Worm (Caenorhabditis elegans) whole organism, late embryonic: ENCODE results near the gene ndub-11.

Experiments used
- C08G9.2 ChIP-seq: sonication (generic microtip); optimal IDR thresholded peaks from 2 replicates; lab custom pipeline; 2016; ENCODE audit warnings: mild to moderate bottlenecking, missing genetic modification characterization, moderate library complexity, missing compliant biosample characterization
- C38D4.7 ChIP-seq: fragments of 200-800 bp; sonication (Bioruptor generic); optimal IDR thresholded peaks from 2 replicates; lab custom pipeline; 2018; ENCODE audit warnings: mild to moderate bottlenecking, missing genetic modification characterization, moderate library complexity, missing compliant biosample characterization
- F13H6.1 ChIP-seq: sonication (generic microtip); optimal IDR thresholded peaks from 2 replicates; lab custom pipeline; 2016; ENCODE audit warnings: missing genetic modification characterization, missing compliant biosample characterization
- K09A11.1 ChIP-seq: sonication (generic microtip); optimal IDR thresholded peaks from 2 replicates; lab custom pipeline; 2017; ENCODE audit warnings: antibody characterized with exemption, mild to moderate bottlenecking, missing genetic modification characterization, missing compliant biosample characterization; ENCODE audit not compliant: insufficient read depth
- ama-1 ChIP-seq: fragments of 150-350 bp; optimal IDR thresholded peaks from 2 replicates; lab custom pipeline; 2014
- ceh-14 ChIP-seq: sonication (generic microtip); optimal IDR thresholded peaks from 2 replicates; lab custom pipeline; 2016; ENCODE audit warnings: missing genotype, missing genetic modification characterization, missing compliant biosample characterization
- ceh-19 ChIP-seq: fragments of 200-800 bp; sonication (Bioruptor generic); optimal IDR thresholded peaks from 2 replicates; lab custom pipeline; 2018; ENCODE audit warnings: mild to moderate bottlenecking, missing genetic modification characterization, missing compliant biosample characterization
- ceh-31 ChIP-seq: sonication (generic microtip); optimal IDR thresholded peaks from 2 replicates; lab custom pipeline; 2016; ENCODE audit warnings: missing genetic modification characterization, missing compliant biosample characterization
- ceh-9 ChIP-seq: sonication (generic microtip); optimal IDR thresholded peaks from 2 replicates; lab custom pipeline; 2016; ENCODE audit warnings: mild to moderate bottlenecking, missing genetic modification characterization, inconsistent platforms, missing compliant biosample characterization
- dve-1 ChIP-seq: sonication (generic microtip); optimal IDR thresholded peaks from 2 replicates; lab custom pipeline; 2017; ENCODE audit warnings: antibody characterized with exemption, mild to moderate bottlenecking, missing genetic modification characterization, missing compliant biosample characterization
- elt-2 ChIP-seq: sonication (generic microtip); optimal IDR thresholded peaks from 2 replicates; lab custom pipeline; 2016; ENCODE audit warnings: missing genetic modification reagents, missing genetic modification characterization, missing compliant biosample characterization
- elt-4 ChIP-seq: sonication (generic microtip); optimal IDR thresholded peaks from 2 replicates; lab custom pipeline; 2016; ENCODE audit warnings: missing genetic modification characterization, missing compliant biosample characterization
- eyg-1 ChIP-seq: sonication (generic microtip); optimal IDR thresholded peaks from 2 replicates; lab custom pipeline; 2016; ENCODE audit warnings: missing genotype, missing genetic modification characterization, missing compliant biosample characterization
- fkh-10 ChIP-seq: fragments of 150-350 bp; optimal IDR thresholded peaks from 2 replicates; lab custom pipeline; 2014; ENCODE audit warnings: missing biosample characterization, missing genetic modification reagents, missing genetic modification characterization
- hlh-13 ChIP-seq: fragments of 200-800 bp; sonication (Bioruptor generic); optimal IDR thresholded peaks from 2 replicates; lab custom pipeline; 2018; ENCODE audit warnings: mild to moderate bottlenecking, missing genetic modification characterization, missing compliant biosample characterization
- hlh-15 ChIP-seq: sonication (generic microtip); optimal IDR thresholded peaks from 2 replicates; lab custom pipeline; 2016; ENCODE audit warnings: missing genetic modification characterization, missing compliant biosample characterization
- hlh-30 ChIP-seq: sonication (generic microtip); optimal IDR thresholded peaks from 2 replicates; lab custom pipeline; 2017; ENCODE audit warnings: antibody characterized with exemption, missing genetic modification characterization, missing compliant biosample characterization; ENCODE audit not compliant: insufficient read depth
- hlh-8 ChIP-seq: sonication (generic microtip); optimal IDR thresholded peaks from 2 replicates; lab custom pipeline; 2016; ENCODE audit warnings: missing genotype, missing genetic modification characterization, missing compliant biosample characterization
- lim-6 ChIP-seq: sonication (generic microtip); optimal IDR thresholded peaks from 2 replicates; lab custom pipeline; 2016; ENCODE audit warnings: missing genetic modification characterization, missing compliant biosample characterization
- lin-11 ChIP-seq: fragments of 200-800 bp; sonication (Bioruptor generic); optimal IDR thresholded peaks from 2 replicates; lab custom pipeline; 2018; ENCODE audit warnings: mild to moderate bottlenecking, missing genetic modification characterization, missing compliant biosample characterization
- madf-2 ChIP-seq: sonication (generic microtip); optimal IDR thresholded peaks from 2 replicates; lab custom pipeline; 2017; ENCODE audit warnings: missing genetic modification characterization, missing compliant biosample characterization
- mec-3 ChIP-seq: sonication (generic microtip); optimal IDR thresholded peaks from 2 replicates; lab custom pipeline; 2016; ENCODE audit warnings: borderline replicate concordance, missing genetic modification characterization, missing compliant biosample characterization
- nfya-1 ChIP-seq: sonication (generic microtip); optimal IDR thresholded peaks from 2 replicates; lab custom pipeline; 2017; ENCODE audit warnings: missing genetic modification characterization, mild to moderate bottlenecking, missing compliant biosample characterization, antibody characterized with exemption, moderate library complexity
- nhr-11 ChIP-seq: fragments of 150-350 bp; optimal IDR thresholded peaks from 2 replicates; lab custom pipeline; 2014; ENCODE audit warnings: missing biosample characterization, missing genetic modification characterization
- nhr-232 ChIP-seq: sonication (generic microtip); optimal IDR thresholded peaks from 2 replicates; lab custom pipeline; 2016; ENCODE audit warnings: missing genetic modification characterization, missing compliant biosample characterization
- pag-3 ChIP-seq: sonication (generic microtip); optimal IDR thresholded peaks from 2 replicates; lab custom pipeline; 2016; ENCODE audit warnings: missing compliant biosample characterization, missing genetic modification characterization, borderline replicate concordance
- pax-1 ChIP-seq: fragments of 150-350 bp; optimal IDR thresholded peaks from 2 replicates; lab custom pipeline; 2014; ENCODE audit warnings: missing biosample characterization, missing genetic modification characterization
- pha-2 ChIP-seq: sonication (generic microtip); optimal IDR thresholded peaks from 2 replicates; lab custom pipeline; 2017; ENCODE audit warnings: mild to moderate bottlenecking, missing genetic modification characterization, missing compliant biosample characterization
- pqm-1 ChIP-seq: sonication (generic microtip); optimal IDR thresholded peaks from 2 replicates; lab custom pipeline; 2016; ENCODE audit warnings: missing genetic modification characterization, missing compliant biosample characterization
- ref-2 ChIP-seq: sonication (generic microtip); optimal IDR thresholded peaks from 2 replicates; lab custom pipeline; 2016; ENCODE audit warnings: missing genetic modification characterization, missing compliant biosample characterization
- rnt-1 ChIP-seq: sonication (generic microtip); optimal IDR thresholded peaks from 2 replicates; lab custom pipeline; 2016; ENCODE audit warnings: missing genetic modification characterization, missing compliant biosample characterization
- sox-4 ChIP-seq: sonication (generic microtip); optimal IDR thresholded peaks from 2 replicates; lab custom pipeline; 2017; ENCODE audit warnings: mild to moderate bottlenecking, missing genetic modification characterization, inconsistent platforms, missing compliant biosample characterization
- syd-9 ChIP-seq: sonication (generic microtip); optimal IDR thresholded peaks from 2 replicates; lab custom pipeline; 2016; ENCODE audit warnings: mild to moderate bottlenecking, missing genetic modification characterization, moderate library complexity, missing compliant biosample characterization
- tbx-2 ChIP-seq: sonication (generic microtip); optimal IDR thresholded peaks from 2 replicates; lab custom pipeline; 2016; ENCODE audit warnings: missing genetic modification characterization, missing compliant biosample characterization
- tbx-7 ChIP-seq: sonication (generic microtip); optimal IDR thresholded peaks from 2 replicates; lab custom pipeline; 2016; ENCODE audit warnings: missing genotype, missing genetic modification characterization, missing compliant biosample characterization
- unc-3 ChIP-seq, 2 experiments: fragments of 200-800 bp in 1 of 2; sonication (Bioruptor generic) in 1 of 2; sonication (generic microtip) in 1 of 2; conservative IDR thresholded peaks in 1 of 2; optimal IDR thresholded peaks in 1 of 2; 2 replicates each; pipeline versions ENCODE4 v1.3.6 to Lab custom; 2016 to 2022; ENCODE audit warnings: missing compliant biosample characterization in 2 of 2, missing genetic modification characterization in 2 of 2, missing genetic modification reagents in 1 of 2
- unc-86 ChIP-seq: sonication (generic microtip); optimal IDR thresholded peaks from 2 replicates; lab custom pipeline; 2016; ENCODE audit warnings: missing genetic modification characterization, missing compliant biosample characterization
- zip-5 ChIP-seq: sonication (generic microtip); optimal IDR thresholded peaks from 2 replicates; lab custom pipeline; 2016; ENCODE audit warnings: missing genetic modification characterization, missing compliant biosample characterization

The ndub-11 gene

ce11 chrIV:8136005-8136512, 6.0 kb upstream of the ndub-11 start, which contains the start of the genes isp-1 and islo-1 (continued):
- TF ChIP-seq madf-2 (tag; lab: Kevin White, UChicago) (no peak), dve-1 (tag; lab: Kevin White, UChicago) (no peak), eyg-1 (tag; lab: Kevin White, UChicago) (no peak), mec-3 (no peak), C08G9.2 (tag; lab: Kevin White, UChicago) (no peak), syd-9 (tag; lab: Kevin White, UChicago) (no peak), ama-1 (lab: Kevin White, UChicago) (no peak), unc-86 (tag; lab: Kevin White, UChicago) (no peak), nfya-1 (tag; lab: Kevin White, UChicago) (peak; percentile 60), fkh-10 (GFP tag; lab: Kevin White, UChicago) (no peak), zip-5 (tag; lab: Kevin White, UChicago) (no peak), F13H6.1 (tag; lab: Kevin White, UChicago) (no peak), pax-1 (tag; lab: Kevin White, UChicago) (no peak), lim-6 (tag; lab: Kevin White, UChicago) (no peak), pha-2 (no peak), C38D4.7 (GFP tag; lab: Kevin White, UChicago) (no peak), rnt-1 (tag; lab: Kevin White, UChicago) (peak; percentile 50), ceh-14 (tag; lab: Kevin White, UChicago) (no peak), hlh-13 (GFP tag; lab: Kevin White, UChicago) (no peak)

ce11 chrIV:8133536-8133935, 3.5 kb upstream of the ndub-11 start, which contains the start of gene sph-1:
sph-1 (minus strand) TSS chrIV:8133558.
- TF ChIP-seq sox-4 (tag; lab: Kevin White, UChicago) (no peak), C38D4.7 (GFP tag; lab: Kevin White, UChicago) (no peak), ceh-9 (tag; lab: Kevin White, UChicago) (no peak), K09A11.1 (tag; lab: Kevin White, UChicago) (no peak), elt-4 (no peak), tbx-2 (tag; lab: Kevin White, UChicago) (no peak), rnt-1 (tag; lab: Kevin White, UChicago) (no peak), nfya-1 (tag; lab: Kevin White, UChicago) (no peak), pqm-1 (tag; lab: Kevin White, UChicago) (no peak), ceh-31 (tag; lab: Kevin White, UChicago) (no peak), unc-3 (GFP tag; conservative IDR thresholded peaks at IDR 0.05; lab: Robert Waterston, UW) (no peak), unc-3 (tag; optimal IDR thresholded peaks at IDR 0.05; lab: Kevin White, UChicago) (no peak), nhr-11 (no peak), hlh-15 (tag; lab: Kevin White, UChicago) (no peak), lin-11 (tag; lab: Kevin White, UChicago) (no peak), elt-2 (tag; lab: Kevin White, UChicago) (peak; percentile 58), dve-1 (tag; lab: Kevin White, UChicago) (peak; percentile 31), ref-2 (tag; lab: Kevin White, UChicago) (no peak), pax-1 (tag; lab: Kevin White, UChicago) (peak; percentile 74), nhr-232 (tag; lab: Kevin White, UChicago) (no peak), pha-2 (no peak), hlh-8 (tag; lab: Kevin White, UChicago) (no peak)

- TF ChIP-seq eyg-1 (tag; lab: Kevin White, UChicago) (no peak), sox-4 (tag; lab: Kevin White, UChicago) (no peak), pag-3 (tag; lab: Kevin White, UChicago) (no peak), madf-2 (tag; lab: Kevin White, UChicago) (no peak), ceh-19 (GFP tag; lab: Kevin White, UChicago) (no peak), tbx-7 (no peak), hlh-30 (no peak), fkh-10 (GFP tag; lab: Kevin White, UChicago) (no peak), elt-2 (tag; lab: Kevin White, UChicago) (no peak), nhr-232 (tag; lab: Kevin White, UChicago) (no peak)
Measured at ce11 chrIV:8127430-8127829, 2.6 kb downstream of the ndub-11 start.
